Fruit fly (Drosophila melanogaster): ENCODE results near the gene CG42557.

dm6 chr3R:29983886-29984285 lies 50.8 kb downstream of the CG42557 start:
- TF ChIP-seq CG8478 (optimal IDR thresholded peaks at IDR 0.05) (no peak), CTCF (optimal IDR thresholded peaks at IDR 0.05) (no peak)

Measured in S2 (cell line).